Fruit fly (Drosophila melanogaster): ENCODE measurements around the gene prt.

Gene prt

DNA sequence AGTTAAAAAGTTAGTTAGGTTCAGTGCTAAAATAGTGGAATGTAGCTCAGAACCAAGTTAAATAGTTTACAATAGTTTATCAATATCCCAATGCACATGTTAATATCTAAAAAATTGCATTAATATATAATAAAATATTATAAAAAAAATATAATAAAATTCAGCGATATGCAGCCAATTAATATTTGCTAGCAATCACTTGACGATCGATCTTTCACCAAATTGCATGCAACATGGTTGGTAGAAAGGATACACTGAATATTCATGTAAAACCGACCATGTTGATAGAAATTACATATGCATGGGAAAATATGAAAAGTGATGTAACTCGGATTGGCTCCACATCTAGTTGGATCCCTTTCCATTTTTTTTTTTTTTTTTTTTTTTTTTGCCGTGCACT lies 23.2 kb downstream of the prt start:
- TF ChIP-seq Hr78 (GFP tag; optimal IDR thresholded peaks at IDR 0.05), result no peak

dm6 chr3R:23674369-23674768 lies 24.5 kb downstream of the prt start:
- TF ChIP-seq Dfd (GFP tag; optimal IDR thresholded peaks at IDR 0.05) (no peak), CrebA (GFP tag; optimal IDR thresholded peaks at IDR 0.05; ENCODE audit: borderline replicate concordance) (no peak), br (GFP tag; optimal IDR thresholded peaks at IDR 0.05) (no peak), Abd-B (GFP tag; optimal IDR thresholded peaks at IDR 0.05) (no peak), Hr83 (GFP tag; optimal IDR thresholded peaks at IDR 0.05; ENCODE audit: poor library complexity, severe bottlenecking) (no peak), brk (GFP tag; optimal IDR thresholded peaks at IDR 0.05) (no peak), sv (GFP tag; optimal IDR thresholded peaks at IDR 0.05) (no peak), dmrt93B (GFP tag; optimal IDR thresholded peaks at IDR 0.05) (no peak), Myc (optimal IDR thresholded peaks at IDR 0.05) (no peak), N (GFP tag; optimal IDR thresholded peaks at IDR 0.05) (no peak), CG9705 (GFP tag; optimal IDR thresholded peaks at IDR 0.05) (no peak), jim (GFP tag; optimal IDR thresholded peaks at IDR 0.05) (no peak), rgr (GFP tag; optimal IDR thresholded peaks at IDR 0.05) (no peak)

DNA sequence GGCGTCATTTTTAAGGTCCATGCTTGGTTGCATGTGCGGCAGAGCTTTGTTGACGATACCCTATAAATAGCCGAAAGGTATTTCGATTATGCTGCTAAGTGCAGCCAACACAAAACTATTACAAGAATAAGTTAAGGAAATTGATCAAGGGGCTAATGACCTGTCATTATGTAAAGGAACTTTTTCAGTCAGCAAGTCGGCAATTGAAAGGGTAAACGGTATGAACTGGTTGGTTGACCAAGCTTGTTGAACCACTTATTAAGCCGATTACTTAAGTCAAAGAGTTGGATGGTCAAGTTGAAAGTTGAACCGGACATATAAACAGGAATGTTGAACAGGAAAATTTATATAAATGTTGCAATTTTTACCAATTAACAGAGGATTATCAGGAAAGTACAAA lies 25.7 kb downstream of the prt start:
- TF ChIP-seq sage (GFP tag; optimal IDR thresholded peaks at IDR 0.05), result no peak
- no peak for TF ChIP-seq sv (GFP tag; optimal IDR thresholded peaks at IDR 0.05)
- no peak for TF ChIP-seq pan (optimal IDR thresholded peaks at IDR 0.05)
- no peak for TF ChIP-seq ey (GFP tag; optimal IDR thresholded peaks at IDR 0.05)
- no peak for TF ChIP-seq Hr78 (GFP tag; optimal IDR thresholded peaks at IDR 0.05)
- TF ChIP-seq tai (GFP tag; optimal IDR thresholded peaks at IDR 0.05), result no peak
- no peak for TF ChIP-seq Dif (GFP tag; optimal IDR thresholded peaks at IDR 0.05; ENCODE audit: partially characterized antibody)
- no peak for TF ChIP-seq Myc (optimal IDR thresholded peaks at IDR 0.05)
- no peak for TF ChIP-seq psq (GFP tag; optimal IDR thresholded peaks at IDR 0.05)
- no peak for TF ChIP-seq N (GFP tag; optimal IDR thresholded peaks at IDR 0.05)
- TF ChIP-seq brk (GFP tag; optimal IDR thresholded peaks at IDR 0.05), result no peak

dm6 chr3R:23669401-23670216 lies 29.2 kb downstream of the prt start, which contains the start of gene CG31145:
Gene CG31145, minus strand, starts transcription at chr3R:23669659.
- TF ChIP-seq Myc (optimal IDR thresholded peaks at IDR 0.05) (no peak), usp (GFP tag; optimal IDR thresholded peaks at IDR 0.05) (no peak), Rel (GFP tag; optimal IDR thresholded peaks at IDR 0.05) (peak; percentile 94), Rel (tag; optimal IDR thresholded peaks at IDR 0.05) (peak; percentile 84), GATAd (GFP tag; optimal IDR thresholded peaks at IDR 0.05) (peak; percentile 83), tai (GFP tag; optimal IDR thresholded peaks at IDR 0.05) (peak; percentile 96), OdsH (GFP tag; optimal IDR thresholded peaks at IDR 0.05) (peak; percentile 99), psq (GFP tag; optimal IDR thresholded peaks at IDR 0.05) (peak; percentile 98), woc (GFP tag; optimal IDR thresholded peaks at IDR 0.05) (peak; percentile 98), Vsx2 (GFP tag; optimal IDR thresholded peaks at IDR 0.05; ENCODE audit: partially characterized antibody) (peak; percentile 68), Dif (GFP tag; optimal IDR thresholded peaks at IDR 0.05; ENCODE audit: partially characterized antibody) (peak; percentile 96), br (GFP tag; optimal IDR thresholded peaks at IDR 0.05) (peak; percentile 99), lola (GFP tag; optimal IDR thresholded peaks at IDR 0.05) (no peak), Hnf4 (GFP tag; optimal IDR thresholded peaks at IDR 0.05) (peak; percentile 98), Mio (GFP tag; optimal IDR thresholded peaks at IDR 0.05) (peak; percentile 91), foxo (GFP tag; optimal IDR thresholded peaks at IDR 0.05) (peak; percentile 94 to 99), HLH106 (tag; optimal IDR thresholded peaks at IDR 0.05) (peak; percentile 99), jim (GFP tag; optimal IDR thresholded peaks at IDR 0.05) (no peak), Hr83 (GFP tag; optimal IDR thresholded peaks at IDR 0.05; ENCODE audit: poor library complexity, severe bottlenecking) (peak; percentile 61), dmrt93B (GFP tag; optimal IDR thresholded peaks at IDR 0.05) (peak; percentile 100), sv (GFP tag; optimal IDR thresholded peaks at IDR 0.05) (peak; percentile 100), Hr78 (GFP tag; optimal IDR thresholded peaks at IDR 0.05) (no peak), dl (GFP tag; optimal IDR thresholded peaks at IDR 0.05; ENCODE audit: insufficient read depth in 1 of 2, partially characterized antibody in 2 of 2) (peak; percentile 86 to 92), ey (GFP tag; optimal IDR thresholded peaks at IDR 0.05) (peak; percentile 99), Dfd (GFP tag; optimal IDR thresholded peaks at IDR 0.05) (peak; percentile 98), CG32264 (GFP tag; optimal IDR thresholded peaks at IDR 0.05) (peak; percentile 98), Jra (GFP tag; optimal IDR thresholded peaks at IDR 0.05) (peak; percentile 97), dsf (GFP tag; optimal IDR thresholded peaks at IDR 0.05; ENCODE audit: borderline replicate concordance) (peak; percentile 89), CrebA (GFP tag; optimal IDR thresholded peaks at IDR 0.05; ENCODE audit: borderline replicate concordance) (peak; percentile 92), Abd-B (GFP tag; optimal IDR thresholded peaks at IDR 0.05) (no peak), sage (GFP tag; optimal IDR thresholded peaks at IDR 0.05) (peak; percentile 97), h (GFP tag; optimal IDR thresholded peaks at IDR 0.05) (peak; percentile 99), N (GFP tag; optimal IDR thresholded peaks at IDR 0.05) (no peak), fru (GFP tag; optimal IDR thresholded peaks at IDR 0.05) (peak; percentile 99), brk (GFP tag; optimal IDR thresholded peaks at IDR 0.05) (peak; percentile 96), CG9705 (GFP tag; optimal IDR thresholded peaks at IDR 0.05) (peak; percentile 98), rgr (GFP tag; optimal IDR thresholded peaks at IDR 0.05) (peak; percentile 99), pan (optimal IDR thresholded peaks at IDR 0.05) (no peak), Sp1 (GFP tag; optimal IDR thresholded peaks at IDR 0.05) (peak; percentile 99)
